Worm (Caenorhabditis elegans) whole organism, mixed stage, embryonic: ENCODE measurements around the gene srbc-8.

Experiments used
- M03D4.4 ChIP-seq: sonication (generic microtip); optimal IDR thresholded peaks from 2 replicates; lab custom pipeline; 2017; ENCODE audit warnings: mild to moderate bottlenecking, missing genetic modification characterization, missing compliant biosample characterization
- bed-3 ChIP-seq: fragments of 200-800 bp; sonication (Bioruptor generic); optimal IDR thresholded peaks from 3 replicates; lab custom pipeline; 2018; ENCODE audit warnings: mild to moderate bottlenecking, missing genetic modification characterization, moderate library complexity, missing compliant biosample characterization
- blmp-1 ChIP-seq: fragments of 150-350 bp; optimal IDR thresholded peaks from 2 replicates; lab custom pipeline; 2014; ENCODE audit warnings: missing biosample characterization, missing genetic modification characterization
- ceh-39 ChIP-seq: fragments of 150-350 bp; optimal IDR thresholded peaks from 2 replicates; lab custom pipeline; 2014; ENCODE audit warnings: missing biosample characterization, missing genetic modification characterization
- ceh-43 ChIP-seq: fragments of 200-800 bp; sonication (Bioruptor generic); optimal IDR thresholded peaks from 2 replicates; lab custom pipeline; 2018; ENCODE audit warnings: mild to moderate bottlenecking, missing genetic modification characterization, moderate library complexity, missing compliant biosample characterization
- ceh-83 ChIP-seq: fragments of 200-800 bp; sonication (Bioruptor generic); optimal IDR thresholded peaks from 2 replicates; lab custom pipeline; 2018; ENCODE audit warnings: mild to moderate bottlenecking, missing genetic modification characterization, missing compliant biosample characterization
- ces-1 ChIP-seq: fragments of 150-350 bp; optimal IDR thresholded peaks from 2 replicates; lab custom pipeline; 2014; ENCODE audit warnings: missing biosample characterization, missing genetic modification reagents, missing genetic modification characterization
- drap-1 ChIP-seq: fragments of 200-800 bp; sonication (Bioruptor generic); optimal IDR thresholded peaks from 3 replicates; lab custom pipeline; 2018; ENCODE audit warnings: mild to moderate bottlenecking, missing genetic modification characterization, missing compliant biosample characterization
- elt-1 ChIP-seq: sonication (generic microtip); optimal IDR thresholded peaks from 2 replicates; lab custom pipeline; 2017; ENCODE audit warnings: missing genetic modification characterization, mild to moderate bottlenecking, missing compliant biosample characterization, antibody characterized with exemption, moderate library complexity, borderline replicate concordance; ENCODE audit not compliant: insufficient read depth
- flh-1 ChIP-seq: fragments of 200-800 bp; sonication (Bioruptor generic); optimal IDR thresholded peaks from 2 replicates; lab custom pipeline; 2018; ENCODE audit warnings: mild to moderate bottlenecking, missing genetic modification characterization, moderate library complexity, missing compliant biosample characterization
- ham-2 ChIP-seq: fragments of 200-800 bp; sonication (Bioruptor generic); optimal IDR thresholded peaks from 2 replicates; lab custom pipeline; 2018; ENCODE audit warnings: mild to moderate bottlenecking, missing genetic modification characterization, missing compliant biosample characterization
- hlh-1 ChIP-seq: fragments of 150-350 bp; optimal IDR thresholded peaks from 2 replicates; lab custom pipeline; 2014; ENCODE audit warnings: missing biosample characterization, missing genetic modification reagents, missing genetic modification characterization
- lin-13 ChIP-seq: fragments of 150-350 bp; optimal IDR thresholded peaks from 2 replicates; lab custom pipeline; 2014; ENCODE audit warnings: missing biosample characterization, missing genetic modification characterization
- lin-32 ChIP-seq: fragments of 200-800 bp; sonication (Bioruptor generic); optimal IDR thresholded peaks from 2 replicates; lab custom pipeline; 2018; ENCODE audit warnings: mild to moderate bottlenecking, missing genetic modification characterization, missing compliant biosample characterization
- lsy-2 ChIP-seq: fragments of 150-350 bp; optimal IDR thresholded peaks from 2 replicates; lab custom pipeline; 2014; ENCODE audit warnings: missing biosample characterization, missing genetic modification characterization
- mab-5 ChIP-seq: fragments of 150-350 bp; optimal IDR thresholded peaks from 2 replicates; lab custom pipeline; 2014; ENCODE audit warnings: missing biosample characterization, missing genetic modification characterization
- mep-1 ChIP-seq: fragments of 150-350 bp; optimal IDR thresholded peaks from 2 replicates; lab custom pipeline; 2017; ENCODE audit warnings: missing biosample characterization, missing genetic modification reagents, missing genetic modification characterization, inconsistent platforms
- nhr-2 ChIP-seq: fragments of 150-350 bp; optimal IDR thresholded peaks from 2 replicates; lab custom pipeline; 2014; ENCODE audit warnings: missing biosample characterization, missing genetic modification characterization
- nhr-237 ChIP-seq: fragments of 150-350 bp; optimal IDR thresholded peaks from 2 replicates; lab custom pipeline; 2014; ENCODE audit warnings: missing biosample characterization, missing genetic modification characterization
- nhr-28 ChIP-seq: fragments of 150-350 bp; optimal IDR thresholded peaks from 2 replicates; lab custom pipeline; 2014; ENCODE audit warnings: missing biosample characterization, missing genetic modification characterization
- nhr-76 ChIP-seq: sonication (generic microtip); optimal IDR thresholded peaks from 2 replicates; lab custom pipeline; 2017; ENCODE audit warnings: missing biosample characterization, missing genetic modification characterization
- pha-4 ChIP-seq: fragments of 150-350 bp; optimal IDR thresholded peaks from 2 replicates; lab custom pipeline; 2018; ENCODE audit warnings: missing biosample characterization, missing genetic modification reagents, missing genetic modification characterization
- sem-2 ChIP-seq: fragments of 200-800 bp; sonication (Bioruptor generic); optimal IDR thresholded peaks from 2 replicates; lab custom pipeline; 2018; ENCODE audit warnings: mild to moderate bottlenecking, missing genetic modification characterization, missing compliant biosample characterization
- snpc-4 ChIP-seq: fragments of 150-350 bp; optimal IDR thresholded peaks from 2 replicates; lab custom pipeline; 2014; ENCODE audit warnings: missing biosample characterization, missing genetic modification characterization
- sptf-1 ChIP-seq: sonication (generic microtip); optimal IDR thresholded peaks from 2 replicates; lab custom pipeline; 2017; ENCODE audit warnings: mild to moderate bottlenecking, missing genetic modification characterization, moderate library complexity, missing compliant biosample characterization
- tbx-8 ChIP-seq: fragments of 200-800 bp; sonication (Bioruptor generic); optimal IDR thresholded peaks from 2 replicates; lab custom pipeline; 2018; ENCODE audit warnings: mild to moderate bottlenecking, missing genetic modification characterization, moderate library complexity, missing compliant biosample characterization
- unc-120 ChIP-seq: sonication (generic microtip); optimal IDR thresholded peaks from 2 replicates; lab custom pipeline; 2017; ENCODE audit warnings: missing genetic modification characterization, missing compliant biosample characterization; ENCODE audit not compliant: poor library complexity, severe bottlenecking
- unc-39 ChIP-seq: fragments of 150-350 bp; optimal IDR thresholded peaks from 2 replicates; lab custom pipeline; 2014; ENCODE audit warnings: missing biosample characterization, missing genetic modification characterization
- zip-8 ChIP-seq: fragments of 150-350 bp; optimal IDR thresholded peaks from 2 replicates; lab custom pipeline; 2014; ENCODE audit warnings: missing biosample characterization, missing genetic modification characterization
- ztf-11 ChIP-seq: fragments of 150-350 bp; optimal IDR thresholded peaks from 2 replicates; lab custom pipeline; 2014; ENCODE audit warnings: missing biosample characterization, missing genetic modification characterization

srbc-8 gene

DNA sequence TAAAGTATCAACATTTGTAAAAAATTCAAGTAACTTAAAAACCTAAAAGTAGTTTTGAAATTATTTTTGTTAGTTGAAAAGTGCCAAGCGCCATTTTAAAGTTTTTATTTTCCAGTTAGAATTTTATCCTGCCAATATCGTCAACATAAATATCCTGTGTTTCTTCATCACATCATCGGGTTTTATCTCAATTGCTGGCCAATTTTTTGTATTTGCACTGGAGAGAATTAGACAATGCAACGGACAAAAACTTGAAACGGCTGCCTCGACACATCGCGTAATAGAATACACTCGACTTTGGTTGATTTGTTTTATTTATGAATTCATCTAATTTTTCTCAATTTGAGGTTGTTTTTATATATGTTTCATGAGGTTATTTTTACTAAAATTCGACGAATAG lies 29.9 kb downstream of the srbc-8 start, which contains the start of gene F25E5.2:
TSS of gene F25E5.2 (plus strand) at position 301 of the 400 bp plus-strand sequence.
- TF ChIP-seq snpc-4 (no peak), drap-1 (no peak), ces-1 (GFP tag; lab: Kevin White, UChicago) (no peak), sem-2 (GFP tag; lab: Kevin White, UChicago) (no peak), ham-2 (no peak), hlh-1 (no peak), flh-1 (no peak), bed-3 (GFP tag; lab: Kevin White, UChicago) (no peak), lsy-2 (tag; lab: Kevin White, UChicago) (no peak), elt-1 (tag; lab: Kevin White, UChicago) (no peak)

DNA sequence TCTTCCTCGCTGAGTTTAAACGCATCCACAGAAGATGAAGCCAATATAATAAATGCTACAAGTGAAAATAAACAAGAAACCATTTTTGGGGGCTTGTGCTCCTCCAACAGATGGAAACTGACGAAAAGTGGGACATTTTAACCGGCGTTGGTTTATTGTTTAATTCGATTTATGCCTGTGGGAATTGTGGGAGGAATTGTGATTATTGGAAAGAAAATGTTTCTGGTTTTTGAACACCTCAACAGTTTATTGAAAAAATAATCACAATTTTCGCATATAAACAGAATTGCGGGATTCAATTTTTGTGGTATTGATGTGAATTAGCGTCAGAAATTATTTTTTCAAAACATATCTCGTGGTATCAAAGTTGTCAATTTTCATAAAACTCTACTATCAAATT lies 30.7 kb downstream of the srbc-8 start, which contains the start of gene try-8:
TSS of gene try-8 (minus strand) at position 101 of the 400 bp plus-strand sequence.
- no peak for TF ChIP-seq bed-3 (GFP tag; lab: Kevin White, UChicago)
- no peak for TF ChIP-seq nhr-28 (tag; lab: Kevin White, UChicago)
- TF ChIP-seq unc-39 (tag; lab: Kevin White, UChicago) = no peak
- no peak for TF ChIP-seq nhr-237 (tag; lab: Kevin White, UChicago)
- no peak for TF ChIP-seq lsy-2 (tag; lab: Kevin White, UChicago)
- no peak for TF ChIP-seq ztf-11
- no peak for TF ChIP-seq pha-4 (tag; lab: Kevin White, UChicago)
- no peak for TF ChIP-seq sem-2 (GFP tag; lab: Kevin White, UChicago)
- no peak for TF ChIP-seq mep-1 (tag; lab: Kevin White, UChicago)
- TF ChIP-seq, all 35 proteins: peak for 0

DNA sequence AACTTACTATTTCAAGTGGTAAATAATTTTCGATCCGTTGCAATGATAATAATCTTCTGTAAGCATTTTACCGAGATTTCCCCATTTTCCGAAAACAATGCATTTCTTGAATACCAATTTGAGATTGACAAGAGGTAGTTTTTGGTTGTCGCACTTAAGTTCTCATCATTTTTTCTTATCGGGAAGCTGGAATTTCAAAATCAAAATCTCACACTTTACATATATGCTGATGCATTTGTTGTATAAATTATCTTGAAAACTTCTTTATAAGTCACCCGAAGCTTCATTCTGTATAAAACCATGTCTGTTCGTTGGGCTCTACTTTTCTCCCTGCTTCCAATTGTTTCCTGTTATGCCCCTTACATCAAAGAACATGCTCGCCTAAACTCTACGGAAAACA lies 33.5 kb downstream of the srbc-8 start, which contains the start of gene try-11:
TSS of gene try-11 (plus strand) at position 301 of the 400 bp plus-strand sequence.
- TF ChIP-seq snpc-4 (no peak), pha-4 (tag; lab: Kevin White, UChicago) (no peak), mab-5 (no peak), ztf-11 (no peak), lin-32 (GFP tag; lab: Kevin White, UChicago) (no peak), nhr-76 (tag; lab: Kevin White, UChicago) (no peak), lin-13 (tag; lab: Kevin White, UChicago) (no peak), zip-8 (tag; lab: Kevin White, UChicago) (no peak), ceh-83 (GFP tag; lab: Kevin White, UChicago) (no peak), ceh-43 (GFP tag; lab: Kevin White, UChicago) (no peak), ham-2 (no peak), blmp-1 (no peak), ceh-39 (no peak), elt-1 (tag; lab: Kevin White, UChicago) (no peak), bed-3 (GFP tag; lab: Kevin White, UChicago) (no peak), unc-39 (tag; lab: Kevin White, UChicago) (no peak), tbx-8 (GFP tag; lab: Kevin White, UChicago) (no peak)
- TF ChIP-seq, all 35 proteins: peak for 0

DNA sequence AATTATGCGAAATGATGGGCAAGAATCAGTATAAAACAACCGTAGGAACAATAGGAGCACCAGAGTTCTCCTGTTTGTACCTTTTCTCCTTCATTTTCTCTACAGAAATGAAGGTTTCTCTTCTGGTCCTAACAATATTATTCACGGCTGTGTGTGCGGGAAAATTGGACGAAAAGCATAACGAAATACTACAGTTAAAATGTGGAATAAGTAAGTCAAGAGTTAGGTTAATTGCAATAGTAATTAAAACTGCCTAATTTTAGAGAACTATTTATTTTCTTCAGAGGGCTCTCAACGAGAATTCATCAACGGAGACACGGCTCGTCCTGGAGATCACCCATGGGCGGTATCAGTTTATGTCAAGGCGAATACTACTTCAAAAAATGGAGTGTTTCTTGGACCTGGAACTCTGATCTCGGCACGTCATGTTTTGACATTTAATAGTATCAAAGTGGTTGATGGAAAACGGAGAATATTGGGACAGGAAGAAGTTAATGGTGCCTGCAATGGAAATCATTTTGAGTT lies 35.5 kb downstream of the srbc-8 start, which contains the start of gene try-12:
TSS of gene try-12 (plus strand) at position 51 of the 525 bp plus-strand sequence.
- TF ChIP-seq nhr-237 (tag; lab: Kevin White, UChicago) (no peak), ceh-83 (GFP tag; lab: Kevin White, UChicago) (no peak), bed-3 (GFP tag; lab: Kevin White, UChicago) (no peak), unc-120 (tag; lab: Kevin White, UChicago) (no peak)

DNA sequence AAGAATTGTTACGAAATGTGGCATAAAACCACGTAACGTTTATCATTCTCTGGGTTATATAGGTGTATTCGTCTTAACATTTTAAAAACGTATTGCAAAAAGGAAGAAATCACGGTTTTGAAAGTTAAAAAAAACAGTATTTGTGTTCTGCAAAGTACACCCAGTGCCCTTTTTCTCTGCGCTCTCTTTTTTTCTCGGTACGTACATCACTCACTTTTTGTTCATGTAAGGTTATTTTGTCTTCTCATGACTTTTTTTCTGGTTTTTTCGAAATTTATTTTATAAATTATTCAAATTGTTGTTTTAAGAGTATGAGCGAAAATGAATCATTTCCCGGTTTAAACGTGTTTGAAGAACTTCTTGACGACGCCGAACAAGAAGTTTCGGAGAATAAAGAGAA lies 37.9 kb downstream of the srbc-8 start, which contains the start of gene F25E5.5:
TSS of gene F25E5.5 (plus strand) at position 301 of the 400 bp plus-strand sequence.
- TF ChIP-seq nhr-2 (tag; lab: Kevin White, UChicago) = no peak
- no peak for TF ChIP-seq unc-120 (tag; lab: Kevin White, UChicago)
- TF ChIP-seq lsy-2 (tag; lab: Kevin White, UChicago) = no peak
- TF ChIP-seq elt-1 (tag; lab: Kevin White, UChicago) = no peak
- TF ChIP-seq tbx-8 (GFP tag; lab: Kevin White, UChicago) = no peak
- no peak for TF ChIP-seq nhr-76 (tag; lab: Kevin White, UChicago)
- no peak for TF ChIP-seq M03D4.4
- no peak for TF ChIP-seq ztf-11
- TF ChIP-seq pha-4 (tag; lab: Kevin White, UChicago) = no peak
- no peak for TF ChIP-seq sptf-1 (tag; lab: Kevin White, UChicago)
- TF ChIP-seq hlh-1 = no peak
- no peak for TF ChIP-seq drap-1
- TF ChIP-seq bed-3 (GFP tag; lab: Kevin White, UChicago) = no peak
